Worm (Caenorhabditis elegans): ENCODE data around the gene C45B2.6.

- TF ChIP-seq him-1 (tag; optimal IDR thresholded peaks at IDR 0.05) (no peak), dao-5 (tag; optimal IDR thresholded peaks at IDR 0.05) (no peak), W03F9.2 (tag; optimal IDR thresholded peaks at IDR 0.05) (no peak)
Observed at ce11 chrX:6048508-6048907, 4.2 kb upstream of the C45B2.6 start, which contains the start of gene pak-1.

Data from whole organism, L4/young adult.